Fruit fly (Drosophila melanogaster) S2 (cell line): Measurements from ENCODE around the gene CG32572.
A peak's percentile ranks its signal among the peaks of the same experiment; 100 is the strongest.

Source experiments
- CG8478 ChIP-seq: fragments of >200 bp; optimal IDR thresholded peaks from 2 replicates; lab custom pipeline; 2018
- CTCF ChIP-seq, 2 experiments: fragments of >200 bp; optimal IDR thresholded peaks; 2 replicates each; lab custom pipeline; 2018

The CG32572 gene

DNA sequence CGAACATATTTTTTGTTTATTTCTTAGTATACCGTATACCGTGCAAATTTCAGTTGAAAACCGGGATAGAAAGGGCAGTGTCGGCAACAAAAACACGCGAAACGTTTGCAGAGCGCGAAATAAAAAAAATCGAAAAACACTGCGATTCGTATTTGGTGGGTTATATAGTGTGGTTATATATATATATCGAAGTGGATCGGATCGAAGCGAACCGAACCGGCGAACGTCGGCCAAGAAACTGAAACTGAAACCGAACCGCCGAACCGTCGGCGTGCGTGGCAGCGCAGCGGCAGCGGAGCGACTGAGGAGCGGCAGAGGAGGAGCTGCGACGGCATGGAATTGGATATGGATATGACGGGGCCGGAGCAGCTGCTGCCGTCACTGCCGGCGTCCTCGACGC, at the start of gene CG32572, which contains the start of gene CG34325:
Gene CG32572, plus strand, starts transcription at position 16 of the 400 bp plus-strand sequence.
Gene CG34325, minus strand, starts transcription at position 244 of the 400 bp plus-strand sequence.
- TF ChIP-seq CG8478 (lab: Kevin White, UChicago) (no peak), CTCF (optimal IDR thresholded peaks at IDR 0.05; lab: Kevin White, UChicago) (no peak)

DNA sequence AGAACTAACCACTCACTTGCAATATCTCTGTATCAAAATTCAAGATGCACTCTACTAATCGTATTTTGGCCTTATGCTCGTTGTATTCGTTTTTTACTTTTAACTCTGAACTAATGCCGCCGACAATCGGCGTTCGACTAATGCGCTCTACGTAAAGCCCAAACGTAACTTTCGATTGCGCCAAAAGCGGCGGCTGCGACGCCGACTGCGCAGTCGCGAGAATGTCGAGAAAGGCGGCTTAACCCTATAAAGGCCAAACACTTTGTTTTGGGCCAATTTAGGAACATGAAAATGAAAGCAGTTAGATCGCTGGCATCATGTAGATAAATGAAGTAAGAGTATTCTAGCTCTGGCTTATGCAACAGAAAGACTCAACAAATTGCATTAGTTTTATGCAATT, 48.1 kb upstream of the CG32572 start:
- TF ChIP-seq CG8478 (lab: Kevin White, UChicago) (no peak), CTCF (optimal IDR thresholded peaks at IDR 0.05; lab: Kevin White, UChicago) (no peak)

DNA sequence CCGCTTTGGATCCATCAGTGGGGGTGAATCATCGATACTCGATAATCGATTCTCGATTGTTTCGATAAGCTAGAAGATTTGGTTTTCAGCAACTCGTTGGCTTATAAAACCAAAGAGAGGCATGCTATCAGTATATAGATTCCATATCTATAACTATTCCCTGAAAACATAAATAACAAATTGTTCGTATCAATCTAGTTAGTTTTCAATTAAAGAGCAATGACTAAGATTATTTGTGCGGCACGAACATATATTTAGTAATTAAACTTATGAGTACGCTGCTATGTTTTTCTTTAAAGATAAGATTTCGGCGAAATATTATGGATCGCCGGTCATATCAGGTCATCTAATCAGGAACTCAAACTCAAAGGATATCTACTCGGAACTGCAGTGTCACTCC, 46.4 kb upstream of the CG32572 start:
- no peak for TF ChIP-seq CTCF (optimal IDR thresholded peaks at IDR 0.05; lab: Kevin White, UChicago)
- no peak for TF ChIP-seq CG8478 (lab: Kevin White, UChicago)

DNA sequence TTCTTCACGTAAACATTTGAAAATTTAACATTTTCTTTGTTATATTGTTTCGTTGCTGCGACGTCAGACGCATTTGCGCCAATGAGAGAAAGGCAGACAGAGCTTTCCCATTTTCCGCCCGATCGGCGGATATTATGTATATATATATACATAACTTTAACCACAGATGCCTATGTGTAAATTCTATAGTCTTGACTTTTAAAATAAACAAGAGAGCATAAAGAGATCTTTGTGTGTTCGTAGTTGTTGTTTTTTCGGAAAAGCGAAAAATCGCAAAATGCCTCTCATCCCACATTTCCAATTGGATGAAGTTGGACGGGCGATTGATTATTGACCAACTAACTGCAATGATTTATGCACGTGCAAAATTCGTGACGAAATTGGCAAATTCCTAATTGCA, 44.3 kb upstream of the CG32572 start, which contains the start of gene CG13012:
Gene CG13012, minus strand, starts transcription at position 101 of the 400 bp plus-strand sequence.
- TF ChIP-seq CG8478 (lab: Kevin White, UChicago), result no peak
- no peak for TF ChIP-seq CTCF (optimal IDR thresholded peaks at IDR 0.05; lab: Kevin White, UChicago)

DNA sequence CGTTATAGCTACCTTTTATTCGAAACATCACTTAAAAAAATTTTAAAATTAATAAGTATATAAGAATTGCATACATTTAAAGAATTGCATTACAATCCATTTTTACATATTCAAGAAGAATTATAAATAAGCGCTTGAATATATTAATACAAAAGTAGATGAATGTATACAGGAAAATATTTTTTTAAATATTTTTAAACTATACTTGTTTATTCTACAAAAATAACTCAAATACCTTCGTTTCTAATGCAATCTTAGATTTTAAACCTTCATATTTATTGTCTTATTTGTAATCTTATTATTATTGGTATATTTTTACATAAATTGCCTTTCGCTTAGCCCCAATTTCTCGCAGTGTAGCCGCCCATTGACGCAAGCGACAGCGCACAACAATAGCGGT, 43.8 kb upstream of the CG32572 start:
- TF ChIP-seq CTCF (optimal IDR thresholded peaks at IDR 0.05; lab: Kevin White, UChicago) (no peak), CG8478 (lab: Kevin White, UChicago) (no peak)

DNA sequence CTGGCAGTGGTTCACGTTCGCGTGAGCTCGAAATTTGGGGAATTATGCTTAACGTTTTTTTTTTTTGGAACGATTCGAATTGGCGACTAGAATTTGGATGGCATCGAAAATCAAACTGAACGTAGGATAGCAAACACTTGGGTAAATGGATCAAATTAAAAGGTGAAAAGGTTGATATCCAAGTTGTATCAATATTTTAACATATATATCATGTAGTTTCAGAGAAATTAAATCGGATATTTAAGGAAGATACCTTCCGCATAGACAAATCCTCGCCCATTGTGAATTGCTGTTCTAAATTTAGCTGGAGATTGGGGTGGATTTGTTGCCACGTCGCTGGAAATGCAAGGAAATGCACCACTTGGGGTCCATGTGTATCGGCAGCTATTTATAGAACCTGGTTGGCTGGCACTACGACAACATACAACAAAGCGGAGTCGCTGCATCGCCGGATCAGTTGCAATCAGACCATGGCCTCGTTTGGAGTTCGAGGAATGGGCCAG, 42.1 kb upstream of the CG32572 start, which contains the start of the genes CG13010 and sing:
Gene CG13010, minus strand, starts transcription at position 101 of the 503 bp plus-strand sequence.
Gene sing, plus strand, starts transcription at position 453 of the 503 bp plus-strand sequence.
- TF ChIP-seq CTCF (optimal IDR thresholded peaks at IDR 0.05; lab: Kevin White, UChicago), result no peak
- TF ChIP-seq CG8478 (lab: Kevin White, UChicago), result no peak

DNA sequence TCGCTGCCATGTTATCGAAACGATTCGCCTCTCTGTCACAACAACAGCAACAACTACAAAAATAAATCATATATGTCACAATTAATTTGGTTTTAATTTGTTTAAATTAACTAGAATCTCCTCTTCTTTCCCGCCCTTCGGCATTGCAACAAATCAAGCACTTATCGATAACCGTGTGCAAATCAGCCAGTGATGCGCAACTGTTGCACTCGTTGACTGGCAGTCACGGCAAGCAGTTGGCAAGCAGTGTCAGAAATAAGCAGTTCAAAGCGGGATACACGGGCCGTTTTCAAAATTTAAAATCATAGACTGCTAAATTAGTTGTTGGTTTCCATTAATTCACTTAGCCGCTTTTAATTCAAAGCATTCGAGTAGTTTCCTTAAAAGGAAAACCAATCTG, 37.2 kb upstream of the CG32572 start, which contains the start of gene Axs:
Gene Axs, minus strand, starts transcription at position 131 of the 400 bp plus-strand sequence.
- no peak for TF ChIP-seq CG8478 (lab: Kevin White, UChicago)
- peak; percentile 31 to 49 for TF ChIP-seq CTCF (optimal IDR thresholded peaks at IDR 0.05; lab: Kevin White, UChicago)

DNA sequence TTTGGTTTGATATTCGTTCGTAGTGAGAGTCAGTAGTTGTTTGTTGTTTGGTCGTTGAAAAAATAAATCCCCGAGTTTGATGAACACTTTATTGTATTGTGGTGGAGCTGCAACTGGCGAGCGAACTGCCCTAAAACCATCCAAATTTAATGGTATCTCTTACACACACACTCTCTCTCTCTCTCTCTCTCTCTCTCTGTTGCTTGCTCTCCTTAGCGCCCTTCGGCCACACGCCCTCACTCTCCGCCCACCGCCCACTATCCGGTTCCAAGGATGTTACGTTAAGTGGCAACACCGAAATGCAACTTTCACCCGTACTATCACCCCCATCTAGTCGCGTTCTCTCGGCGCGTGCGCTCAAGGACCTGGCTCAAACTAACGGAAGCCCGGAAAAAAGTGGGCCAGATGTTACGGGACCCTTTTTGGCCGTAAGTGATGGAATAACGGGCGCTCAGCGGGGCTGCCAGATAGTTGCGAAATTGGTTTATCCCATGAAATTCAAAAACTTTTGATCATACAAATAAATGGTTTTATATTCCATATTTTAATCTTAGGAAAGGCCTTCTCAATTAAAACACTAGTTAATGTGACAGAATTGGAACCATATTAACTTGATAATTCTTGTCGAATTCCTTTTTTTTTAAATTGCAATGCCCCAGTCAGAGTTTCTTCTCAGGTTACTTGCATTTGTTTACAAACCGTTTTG, 33.4 kb upstream of the CG32572 start:
- TF ChIP-seq CTCF (optimal IDR thresholded peaks at IDR 0.05; lab: Kevin White, UChicago) (no peak), CG8478 (lab: Kevin White, UChicago) (no peak)

DNA sequence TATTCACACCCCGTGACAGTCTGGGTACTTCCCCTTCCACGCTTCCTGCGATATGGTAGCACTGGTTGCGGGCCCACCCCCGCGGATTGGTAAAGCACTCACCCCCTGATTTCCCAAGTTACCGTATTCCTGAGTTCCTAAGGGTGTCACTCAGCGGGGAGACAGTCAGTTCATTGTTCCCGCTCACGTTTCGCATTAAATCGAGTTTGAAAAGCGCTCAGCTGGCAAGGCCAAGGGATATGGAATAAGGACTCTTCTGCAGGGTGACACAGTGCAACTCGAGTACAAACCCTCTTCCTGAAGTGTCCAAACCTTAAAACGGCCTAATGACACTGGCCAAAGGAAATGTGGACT, 32.9 kb upstream of the CG32572 start:
- no peak for TF ChIP-seq CG8478 (lab: Kevin White, UChicago)
- TF ChIP-seq CTCF (optimal IDR thresholded peaks at IDR 0.05; lab: Kevin White, UChicago), result no peak

DNA sequence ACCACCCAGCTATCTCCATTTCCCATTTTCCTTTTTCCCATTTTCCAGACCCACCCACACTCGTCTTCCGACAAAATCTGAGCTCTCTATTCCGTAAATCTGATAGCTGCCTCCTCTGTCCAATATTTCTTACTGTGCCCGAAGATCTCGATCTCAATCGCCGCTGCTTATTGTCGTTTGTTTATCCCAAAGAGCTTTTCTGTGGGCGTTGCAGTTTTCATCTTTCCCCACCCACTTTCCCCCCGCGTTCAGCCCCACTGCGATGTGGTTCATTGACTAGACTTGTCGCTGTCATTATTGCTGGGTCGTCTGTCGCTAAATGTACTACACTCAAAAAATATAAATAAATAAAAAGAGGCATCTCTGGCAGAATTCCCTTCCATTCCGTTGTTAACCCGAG, 31.6 kb upstream of the CG32572 start:
- TF ChIP-seq CTCF (optimal IDR thresholded peaks at IDR 0.05; lab: Kevin White, UChicago) (no peak), CG8478 (lab: Kevin White, UChicago) (no peak)

DNA sequence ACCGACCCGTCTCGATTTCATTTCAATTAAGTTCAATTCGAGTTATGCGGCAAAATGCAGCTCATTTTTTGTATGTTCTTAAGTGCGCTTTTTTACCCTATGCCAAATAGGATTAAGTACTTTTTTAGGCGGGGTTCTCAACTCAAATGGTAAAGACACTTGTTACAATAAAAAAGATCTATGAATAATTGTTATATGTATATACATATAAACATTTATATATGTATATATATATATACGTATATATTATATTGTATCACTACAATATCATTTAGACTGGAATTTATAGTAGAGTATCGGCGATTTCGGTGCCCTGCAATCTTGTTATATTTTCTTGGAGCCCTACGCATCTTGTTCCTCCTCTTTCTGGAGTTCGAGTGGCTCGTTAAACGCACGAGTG, 31.0 kb upstream of the CG32572 start:
- TF ChIP-seq CTCF (optimal IDR thresholded peaks at IDR 0.05; lab: Kevin White, UChicago), result no peak
- no peak for TF ChIP-seq CG8478 (lab: Kevin White, UChicago)

DNA sequence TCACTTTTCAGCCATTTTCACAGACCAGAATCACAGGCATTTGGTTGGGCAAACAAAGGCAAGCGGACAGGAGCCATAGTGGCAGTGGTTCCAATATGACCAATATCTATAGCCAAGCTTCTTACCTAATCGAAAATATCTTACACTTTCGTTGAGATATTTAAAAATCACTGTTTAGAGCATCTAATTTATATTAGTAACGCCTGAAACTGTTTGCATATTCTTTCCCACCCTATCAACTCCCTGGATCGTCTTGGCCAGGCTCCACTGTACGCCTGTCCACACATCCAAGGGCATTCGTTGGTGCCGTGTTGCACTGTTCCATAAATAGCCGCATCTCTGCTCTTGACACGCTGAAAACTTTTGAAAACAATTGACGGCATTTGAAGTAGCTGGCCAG, 30.5 kb upstream of the CG32572 start:
- TF ChIP-seq CG8478 (lab: Kevin White, UChicago) (no peak), CTCF (optimal IDR thresholded peaks at IDR 0.05; lab: Kevin White, UChicago) (no peak)

DNA sequence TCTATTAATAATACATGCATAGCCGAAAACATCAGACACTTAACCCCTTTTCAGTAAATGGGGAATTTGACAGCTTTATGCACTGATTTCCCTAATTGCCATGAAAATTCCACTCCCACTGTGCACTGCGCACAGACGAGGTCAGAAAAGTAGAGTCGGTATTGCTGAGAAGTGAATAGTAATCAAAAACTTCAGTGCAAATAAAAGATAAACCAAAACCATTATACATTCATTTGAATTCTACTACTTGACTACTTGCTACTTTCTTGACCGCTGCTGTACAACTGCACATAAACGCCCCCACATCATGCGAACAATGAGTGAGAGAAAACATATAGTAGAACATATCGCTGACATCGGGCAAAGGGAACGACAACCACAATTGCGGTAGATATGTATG, 29.5 kb upstream of the CG32572 start:
- TF ChIP-seq CTCF (optimal IDR thresholded peaks at IDR 0.05; lab: Kevin White, UChicago) (no peak), CG8478 (lab: Kevin White, UChicago) (no peak)

DNA sequence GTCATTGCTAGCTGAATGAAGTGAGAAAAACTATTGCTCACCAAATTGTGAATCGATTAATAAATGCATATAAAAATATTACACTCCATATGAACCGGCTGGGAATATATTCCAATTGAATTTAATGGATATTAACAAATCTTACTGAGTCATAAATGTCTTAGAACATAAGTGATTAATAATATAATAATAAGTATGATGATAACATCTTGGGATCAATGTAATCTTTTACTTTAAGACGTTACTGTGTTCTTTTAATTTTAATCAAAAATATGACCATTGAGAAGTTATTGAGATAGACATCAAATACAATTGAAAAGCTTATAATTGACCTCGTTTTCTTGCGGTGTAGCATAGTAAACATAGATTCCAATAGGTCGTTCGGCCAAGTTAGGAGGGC, 28.7 kb upstream of the CG32572 start:
- TF ChIP-seq CTCF (optimal IDR thresholded peaks at IDR 0.05; lab: Kevin White, UChicago) (no peak), CG8478 (lab: Kevin White, UChicago) (no peak)

DNA sequence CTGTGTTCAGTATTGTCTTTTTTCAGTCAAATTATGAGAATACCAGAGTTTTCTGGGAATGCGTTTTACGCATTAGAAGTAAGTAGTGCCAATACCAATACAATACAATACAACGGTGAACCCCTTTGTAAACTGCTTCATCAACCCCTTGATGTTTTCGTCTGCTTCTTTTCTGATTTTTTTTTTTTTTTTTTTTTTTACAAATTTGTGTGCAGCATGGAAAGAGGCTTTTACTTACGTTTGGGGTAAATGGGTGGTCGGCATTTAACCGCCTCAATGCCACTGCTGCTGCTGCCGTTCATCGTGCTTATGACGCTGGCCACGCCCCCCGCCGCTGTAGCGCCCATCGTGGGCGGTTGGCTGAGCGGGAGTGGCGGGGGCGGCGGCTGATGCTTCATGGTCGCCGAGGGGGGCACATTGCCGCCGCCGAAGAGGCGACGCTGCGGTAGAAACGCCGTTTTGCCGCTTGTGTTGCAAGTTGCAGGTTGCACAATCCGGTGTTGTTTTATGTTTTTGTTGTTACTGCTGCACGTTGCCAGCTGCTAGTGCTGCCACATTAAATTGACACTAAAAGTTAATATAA, 27.1 kb upstream of the CG32572 start:
- no peak for TF ChIP-seq CTCF (optimal IDR thresholded peaks at IDR 0.05; lab: Kevin White, UChicago)
- TF ChIP-seq CG8478 (lab: Kevin White, UChicago), result no peak
